1 fruit fly cellular context compared by ENCODE assay signal in the genomic region with DNA sequence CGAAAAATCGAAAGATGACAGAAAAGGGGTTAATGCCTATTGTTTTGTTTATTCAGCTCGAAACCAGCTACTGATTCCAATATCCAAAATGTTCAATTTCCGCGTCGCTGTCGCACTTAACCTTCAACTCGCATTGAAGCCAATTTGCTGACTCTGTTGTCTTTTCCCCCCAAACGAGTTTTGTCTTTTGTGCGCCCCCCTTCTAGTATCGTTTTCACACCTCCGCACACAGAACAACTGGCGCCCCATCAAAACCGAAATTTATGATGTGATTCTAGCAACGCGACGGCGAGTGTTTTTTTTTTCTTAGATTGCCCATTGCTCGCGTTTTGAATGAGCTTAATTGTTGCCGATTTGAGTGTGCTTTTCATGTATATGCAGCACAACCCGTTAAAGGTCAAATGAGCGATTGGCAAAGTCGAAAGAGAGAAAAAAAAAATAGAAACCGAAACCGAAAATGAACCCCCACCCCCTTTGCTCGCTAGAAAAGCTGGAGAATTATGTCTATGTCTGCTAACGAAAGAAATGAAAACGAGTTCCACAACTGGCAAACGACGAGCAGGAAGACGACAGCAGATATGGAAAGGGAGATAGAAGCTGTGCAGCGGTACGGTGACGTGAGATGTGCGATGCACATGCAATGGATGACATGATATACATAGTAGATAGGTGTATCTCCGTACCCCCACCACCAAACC.
TF ChIP-seq lines count a peak whose summit lies in the region.

No protein-coding gene starts in this region.

TF ChIP-seq in whole organism, embryonic, 481 proteins besides CTCF, POLR2A, EP300 and RAD21 (continued from another document):
- TF ChIP-seq odd (GFP tag; optimal IDR thresholded peaks at IDR 0.05; lab: Kevin White, UChicago) (no peak), Usf (GFP tag; optimal IDR thresholded peaks at IDR 0.05; lab: Kevin White, UChicago) (no peak), Spps (tag; optimal IDR thresholded peaks at IDR 0.05; lab: Kevin White, UChicago) (no peak), Dll (GFP tag; IDR thresholded peaks at IDR 0.05; lab: Robert Waterston, UW; ENCODE audit: partially characterized antibody) (no peak), Dref (GFP tag; IDR thresholded peaks at IDR 0.05; lab: Robert Waterston, UW) (no peak), CG2875 (GFP tag; optimal IDR thresholded peaks at IDR 0.05; lab: Kevin White, UChicago) (no peak), CG8281 (tag; optimal IDR thresholded peaks at IDR 0.05; lab: Kevin White, UChicago) (no peak), Lpt (GFP tag; optimal IDR thresholded peaks at IDR 0.05; lab: Kevin White, UChicago) (no peak), nerfin-2 (GFP tag; IDR thresholded peaks at IDR 0.05; lab: Robert Waterston, UW; ENCODE audit: partially characterized antibody) (no peak), TFAM (GFP tag; optimal IDR thresholded peaks at IDR 0.05; lab: Kevin White, UChicago) (no peak), Aef1 (GFP tag; IDR thresholded peaks at IDR 0.05; lab: Robert Waterston, UW) (no peak), ro (GFP tag; IDR thresholded peaks at IDR 0.05; lab: Robert Waterston, UW) (no peak), CG8089 (GFP tag; optimal IDR thresholded peaks at IDR 0.05; lab: Kevin White, UChicago) (no peak), CG15269 (tag; optimal IDR thresholded peaks at IDR 0.05; lab: Kevin White, UChicago) (peak; percentile 6), Atf-2 (GFP tag; optimal IDR thresholded peaks at IDR 0.05; lab: Kevin White, UChicago) (no peak), Fer1 (GFP tag; optimal IDR thresholded peaks at IDR 0.05; lab: Kevin White, UChicago) (peak; percentile 3), emc (GFP tag; optimal IDR thresholded peaks at IDR 0.05; lab: Kevin White, UChicago) (no peak), CG6791 (GFP tag; IDR thresholded peaks at IDR 0.05; lab: Robert Waterston, UW; ENCODE audit: partially characterized antibody) (no peak), CG12071 (GFP tag; optimal IDR thresholded peaks at IDR 0.05; lab: Kevin White, UChicago) (no peak), Antp (GFP tag; optimal IDR thresholded peaks at IDR 0.05; lab: Kevin White, UChicago) (no peak), CG42726 (GFP tag; IDR thresholded peaks at IDR 0.05; lab: Robert Waterston, UW; ENCODE audit: partially characterized antibody) (no peak), slou (GFP tag; optimal IDR thresholded peaks at IDR 0.05; lab: Kevin White, UChicago) (no peak), CG11504 (tag; optimal IDR thresholded peaks at IDR 0.05; lab: Kevin White, UChicago) (no peak), BtbVII (GFP tag; optimal IDR thresholded peaks at IDR 0.05; lab: Kevin White, UChicago) (no peak), ci (GFP tag; IDR thresholded peaks at IDR 0.05; lab: Robert Waterston, UW) (no peak), sug (tag; optimal IDR thresholded peaks at IDR 0.05; lab: Kevin White, UChicago) (peak; percentile 26), Nf-YC (tag; optimal IDR thresholded peaks at IDR 0.05; lab: Kevin White, UChicago) (no peak), ttk (GFP tag; IDR thresholded peaks at IDR 0.05; lab: Robert Waterston, UW) (no peak), CG12769 (tag; optimal IDR thresholded peaks at IDR 0.05; lab: Kevin White, UChicago) (peak; percentile 69), B-H2 (GFP tag; optimal IDR thresholded peaks at IDR 0.05; lab: Kevin White, UChicago) (no peak), CG9609 (GFP tag; optimal IDR thresholded peaks at IDR 0.05; lab: Kevin White, UChicago) (no peak), Lhr (GFP tag; optimal IDR thresholded peaks at IDR 0.05; lab: Kevin White, UChicago) (no peak), inv (GFP tag; IDR thresholded peaks at IDR 0.05; lab: Robert Waterston, UW; ENCODE audit: partially characterized antibody) (no peak), MESR4 (GFP tag; optimal IDR thresholded peaks at IDR 0.05; lab: Kevin White, UChicago) (no peak), Atf6 (GFP tag; IDR thresholded peaks at IDR 0.05; lab: Robert Waterston, UW) (no peak), CG9876 (GFP tag; optimal IDR thresholded peaks at IDR 0.05; lab: Kevin White, UChicago) (no peak), CG14965 (GFP tag; optimal IDR thresholded peaks at IDR 0.05; lab: Kevin White, UChicago; ENCODE audit: borderline replicate concordance) (no peak), lmd (GFP tag; IDR thresholded peaks at IDR 0.05; lab: Robert Waterston, UW) (no peak; the same call in 1 of the 2 replicates), CG9437 (GFP tag; optimal IDR thresholded peaks at IDR 0.05; lab: Kevin White, UChicago) (no peak), CG12299 (tag; optimal IDR thresholded peaks at IDR 0.05; lab: Kevin White, UChicago) (no peak), dimm (GFP tag; IDR thresholded peaks at IDR 0.05; lab: Robert Waterston, UW) (no peak), Neu2 (GFP tag; optimal IDR thresholded peaks at IDR 0.05; lab: Kevin White, UChicago; ENCODE audit: borderline replicate concordance) (no peak), CG6765 (GFP tag; optimal IDR thresholded peaks at IDR 0.05; lab: Kevin White, UChicago) (peak; percentile 22), Optix (GFP tag; IDR thresholded peaks at IDR 0.05; lab: Robert Waterston, UW) (no peak), tx (GFP tag; optimal IDR thresholded peaks at IDR 0.05; lab: Kevin White, UChicago) (no peak), ara (GFP tag; IDR thresholded peaks at IDR 0.05; lab: Robert Waterston, UW) (no peak), CG34376 (GFP tag; optimal IDR thresholded peaks at IDR 0.05; lab: Kevin White, UChicago) (peak; percentile 14), pros (GFP tag; optimal IDR thresholded peaks at IDR 0.05; lab: Kevin White, UChicago) (no peak), dan (GFP tag; IDR thresholded peaks at IDR 0.05; lab: Robert Waterston, UW) (no peak), amos (GFP tag; IDR thresholded peaks at IDR 0.05; lab: Robert Waterston, UW; ENCODE audit: partially characterized antibody) (no peak), CG12219 (GFP tag; optimal IDR thresholded peaks at IDR 0.05; lab: Kevin White, UChicago) (no peak), Hey (tag; optimal IDR thresholded peaks at IDR 0.05; lab: Kevin White, UChicago) (no peak), CG11085 (GFP tag; IDR thresholded peaks at IDR 0.05; lab: Robert Waterston, UW) (no peak), bigmax (GFP tag; optimal IDR thresholded peaks at IDR 0.05; lab: Kevin White, UChicago) (no peak), h (optimal IDR thresholded peaks at IDR 0.05; lab: Kevin White, UChicago) (no peak), tio (GFP tag; optimal IDR thresholded peaks at IDR 0.05; lab: Kevin White, UChicago) (no peak), crol (GFP tag; IDR thresholded peaks at IDR 0.05; lab: Robert Waterston, UW) (peak; percentile 52), onecut (GFP tag; IDR thresholded peaks at IDR 0.05; lab: Robert Waterston, UW) (no peak), BEAF-32 (GFP tag; optimal IDR thresholded peaks at IDR 0.05; lab: Kevin White, UChicago) (no peak), exex (tag; optimal IDR thresholded peaks at IDR 0.05; lab: Kevin White, UChicago) (no peak), klu (GFP tag; IDR thresholded peaks at IDR 0.05; lab: Robert Waterston, UW) (no peak), z (GFP tag; IDR thresholded peaks at IDR 0.05; lab: Robert Waterston, UW) (peak; percentile 37; the same call in 1 of the 3 replicates), CG10321 (GFP tag; IDR thresholded peaks at IDR 0.05; lab: Robert Waterston, UW) (no peak), CG15514 (GFP tag; optimal IDR thresholded peaks at IDR 0.05; lab: Kevin White, UChicago) (peak; percentile 41), CG12391 (tag; optimal IDR thresholded peaks at IDR 0.05; lab: Kevin White, UChicago) (no peak), CG18619 (GFP tag; optimal IDR thresholded peaks at IDR 0.05; lab: Kevin White, UChicago) (no peak), CG8924 (tag; optimal IDR thresholded peaks at IDR 0.05; lab: Kevin White, UChicago) (no peak), CG5180 (GFP tag; optimal IDR thresholded peaks at IDR 0.05; lab: Kevin White, UChicago) (no peak), nerfin-1 (tag; optimal IDR thresholded peaks at IDR 0.05; lab: Kevin White, UChicago) (no peak), CG1233 (GFP tag; optimal IDR thresholded peaks at IDR 0.05; lab: Kevin White, UChicago) (no peak), Elba2 (GFP tag; optimal IDR thresholded peaks at IDR 0.05; lab: Kevin White, UChicago) (no peak), Ets97D (GFP tag; optimal IDR thresholded peaks at IDR 0.05; lab: Kevin White, UChicago) (no peak), sob (GFP tag; IDR thresholded peaks at IDR 0.05; lab: Robert Waterston, UW) (0 out of 2 replicates have a peak, but pooled peaks have one; percentile 24), Dip3 (GFP tag; optimal IDR thresholded peaks at IDR 0.05; lab: Kevin White, UChicago) (no peak), NfI (GFP tag; optimal IDR thresholded peaks at IDR 0.05; lab: Kevin White, UChicago) (no peak), CG12236 (GFP tag; optimal IDR thresholded peaks at IDR 0.05; lab: Kevin White, UChicago) (no peak), ken (GFP tag; IDR thresholded peaks at IDR 0.05; lab: Robert Waterston, UW) (no peak), CG1603 (tag; optimal IDR thresholded peaks at IDR 0.05; lab: Kevin White, UChicago) (no peak), yki (optimal IDR thresholded peaks at IDR 0.05; lab: Kevin White, UChicago) (no peak), pzg (GFP tag; optimal IDR thresholded peaks at IDR 0.05; lab: Kevin White, UChicago) (no peak), stwl (tag; optimal IDR thresholded peaks at IDR 0.05; lab: Kevin White, UChicago) (no peak), CG17568 (GFP tag; optimal IDR thresholded peaks at IDR 0.05; lab: Kevin White, UChicago) (no peak), CG4404 (GFP tag; IDR thresholded peaks at IDR 0.05; lab: Robert Waterston, UW) (no peak)
